Fruit fly (Drosophila melanogaster): ENCODE data around the gene dally.

The dally gene

DNA sequence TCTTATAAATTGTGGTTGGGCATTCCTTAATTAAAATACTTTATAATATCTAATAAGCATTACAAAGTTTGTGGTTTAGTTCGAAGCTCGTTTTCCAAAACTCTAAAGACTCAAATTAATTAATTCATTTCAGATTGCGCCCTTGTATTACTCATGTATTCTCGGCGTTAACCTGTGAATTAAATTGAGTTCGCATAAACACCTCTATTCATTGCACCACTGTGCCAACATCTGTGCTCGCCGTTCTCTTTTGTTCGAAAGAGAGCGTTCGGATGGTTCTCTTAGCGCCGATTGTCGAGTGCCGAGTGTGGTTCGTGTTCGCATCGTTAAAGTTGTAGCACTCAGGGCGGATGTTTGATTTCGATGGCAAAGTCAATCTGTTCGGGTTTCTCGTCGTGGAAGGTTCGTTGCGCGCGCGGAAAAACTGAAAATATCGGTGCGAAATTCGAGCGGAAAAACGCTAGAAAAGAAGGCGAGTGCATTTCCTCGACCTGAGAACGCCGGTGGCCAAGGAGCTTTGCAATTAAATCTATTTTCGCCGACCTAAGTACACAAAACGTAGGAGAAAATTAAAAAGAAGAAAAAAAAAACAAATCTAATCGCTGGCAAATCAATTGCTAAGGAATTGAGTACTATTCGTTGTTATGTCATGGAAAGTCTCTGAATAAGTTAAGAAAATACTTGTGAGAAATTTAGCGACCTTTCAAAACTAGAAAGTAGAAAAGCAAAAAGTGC lies at the start of gene dally:
Gene dally (plus strand): TSS at position 373 of the 735 bp plus-strand sequence.
- TF ChIP-seq CG14711 (tag; optimal IDR thresholded peaks at IDR 0.05) (peak; percentile 31), Hr96 (GFP tag; optimal IDR thresholded peaks at IDR 0.05) (peak; percentile 53), CG33017 (tag; optimal IDR thresholded peaks at IDR 0.05) (peak; percentile 64), tj (GFP tag; optimal IDR thresholded peaks at IDR 0.05) (peak; percentile 72), kay (GFP tag; ENCODE audit: borderline replicate concordance) (peak; percentile 91), Mnt (GFP tag; optimal IDR thresholded peaks at IDR 0.05) (peak; percentile 63), CG5204 (GFP tag; optimal IDR thresholded peaks at IDR 0.05) (no peak), CG7045 (GFP tag; optimal IDR thresholded peaks at IDR 0.05) (peak; percentile 51), CG11617 (GFP tag; optimal IDR thresholded peaks at IDR 0.05) (peak; percentile 42), CG7101 (tag; optimal IDR thresholded peaks at IDR 0.05) (peak; percentile 2), CG12768 (GFP tag; optimal IDR thresholded peaks at IDR 0.05) (peak; percentile 36), Crg-1 (GFP tag; optimal IDR thresholded peaks at IDR 0.05) (no peak), bab1 (GFP tag; optimal IDR thresholded peaks at IDR 0.05) (peak; percentile 57), toe (GFP tag; optimal IDR thresholded peaks at IDR 0.05) (peak; percentile 52), CG1620 (GFP tag; optimal IDR thresholded peaks at IDR 0.05) (no peak), Clk (GFP tag; optimal IDR thresholded peaks at IDR 0.05) (no peak), cic (GFP tag; optimal IDR thresholded peaks at IDR 0.05) (peak; percentile 68)

DNA sequence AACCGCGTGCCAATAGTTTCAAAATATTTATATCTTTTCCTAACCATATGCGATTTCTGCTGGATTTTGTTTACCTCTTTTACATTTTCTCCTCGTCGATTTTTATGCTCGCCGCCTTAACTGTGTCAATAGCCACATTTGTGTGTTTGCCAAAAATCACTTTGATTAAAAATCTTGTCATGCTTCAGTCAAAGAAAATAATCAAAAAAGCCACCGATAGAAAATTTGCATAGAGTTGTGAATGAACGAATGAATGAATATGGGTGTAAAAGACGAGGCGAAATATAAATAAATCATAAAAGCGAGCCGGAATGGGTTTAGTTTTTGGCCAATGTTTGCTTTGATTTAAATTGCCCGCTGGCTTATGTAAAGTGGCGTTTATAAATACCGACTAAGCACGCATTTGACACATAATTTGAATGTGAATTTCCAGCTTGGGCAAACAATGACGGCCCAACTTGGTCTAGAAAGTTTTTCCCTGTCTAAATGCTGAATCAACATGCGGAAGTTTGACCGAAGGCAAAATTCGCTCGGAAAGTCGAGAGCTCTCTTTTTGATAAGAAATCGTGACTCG lies 46.5 kb upstream of the dally start:
- no peak for TF ChIP-seq Hr96 (GFP tag; optimal IDR thresholded peaks at IDR 0.05)
- no peak for TF ChIP-seq cic (GFP tag; optimal IDR thresholded peaks at IDR 0.05)
- TF ChIP-seq kay (GFP tag; ENCODE audit: borderline replicate concordance): peak; percentile 52

DNA sequence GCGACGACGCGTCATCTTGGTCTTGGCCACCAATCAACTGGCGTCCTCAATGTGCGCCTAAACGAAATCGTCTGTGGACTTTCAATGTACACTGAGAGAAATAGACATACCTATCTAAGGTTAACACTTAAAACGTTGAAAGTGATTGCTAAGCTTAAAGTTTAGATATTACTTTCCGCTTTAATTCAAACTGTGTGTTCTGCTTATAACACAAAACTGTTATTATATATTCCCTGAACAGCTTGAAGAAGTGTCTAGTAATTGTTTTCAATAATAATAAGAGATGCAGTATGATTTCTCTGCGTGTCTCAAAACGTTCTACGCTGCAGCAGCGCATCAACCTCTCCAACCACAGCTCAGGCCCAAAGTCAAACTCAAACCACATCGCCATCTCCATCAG lies 45.3 kb upstream of the dally start:
- TF ChIP-seq toe (GFP tag; optimal IDR thresholded peaks at IDR 0.05) (no peak), CG5204 (GFP tag; optimal IDR thresholded peaks at IDR 0.05) (no peak), kay (GFP tag; ENCODE audit: borderline replicate concordance) (no peak), Crg-1 (GFP tag; optimal IDR thresholded peaks at IDR 0.05) (no peak), bab1 (GFP tag; optimal IDR thresholded peaks at IDR 0.05) (peak; percentile 16)

DNA sequence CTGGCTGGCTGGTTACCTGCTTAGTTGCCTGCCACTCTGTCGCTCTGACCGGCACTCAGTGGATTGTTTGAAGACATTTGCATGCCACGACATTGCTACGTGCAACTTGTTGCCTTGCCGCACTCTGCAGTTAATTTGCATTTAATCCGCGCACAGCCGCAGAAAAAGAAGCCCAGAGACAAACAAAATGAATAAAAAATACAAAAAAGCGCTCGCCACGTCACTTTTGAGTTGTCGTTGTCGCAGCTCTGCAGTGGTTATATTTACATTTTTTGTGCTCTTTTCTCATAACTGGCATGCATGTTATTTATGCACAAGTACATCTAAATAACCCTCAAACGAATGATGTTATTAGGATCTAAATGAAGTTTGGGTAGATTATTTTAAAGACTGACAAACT lies 44.0 kb upstream of the dally start:
- TF ChIP-seq toe (GFP tag; optimal IDR thresholded peaks at IDR 0.05) (no peak), pad (GFP tag; optimal IDR thresholded peaks at IDR 0.05) (no peak), CG14711 (tag; optimal IDR thresholded peaks at IDR 0.05) (no peak), kay (GFP tag; ENCODE audit: borderline replicate concordance) (no peak), bab1 (GFP tag; optimal IDR thresholded peaks at IDR 0.05) (no peak), CG7045 (GFP tag; optimal IDR thresholded peaks at IDR 0.05) (no peak), CG7101 (tag; optimal IDR thresholded peaks at IDR 0.05) (no peak), Crg-1 (GFP tag; optimal IDR thresholded peaks at IDR 0.05) (no peak), CG5204 (GFP tag; optimal IDR thresholded peaks at IDR 0.05) (no peak), CG11617 (GFP tag; optimal IDR thresholded peaks at IDR 0.05) (no peak)

DNA sequence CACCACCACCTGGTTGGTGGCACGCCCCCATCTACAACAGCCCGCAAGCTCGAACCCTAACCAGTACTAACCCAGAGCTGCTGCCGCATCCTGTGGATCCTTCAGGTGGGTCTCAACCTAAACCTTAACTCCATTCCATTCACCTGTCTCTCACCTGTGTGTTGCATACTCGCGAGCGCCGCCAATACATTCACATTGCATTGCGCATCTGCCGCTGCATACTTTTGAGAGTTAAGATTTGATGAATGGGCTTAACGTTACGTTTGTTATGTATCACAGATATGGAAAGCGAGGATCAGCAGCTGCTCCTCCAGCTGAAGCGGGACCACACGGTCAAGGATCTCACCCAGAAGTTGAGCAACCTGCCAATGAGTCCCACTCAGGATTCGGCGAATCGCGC lies 40.1 kb upstream of the dally start:
- no peak for TF ChIP-seq CG14711 (tag; optimal IDR thresholded peaks at IDR 0.05)
- TF ChIP-seq CG33017 (tag; optimal IDR thresholded peaks at IDR 0.05): no peak
- TF ChIP-seq kay (GFP tag; ENCODE audit: borderline replicate concordance): no peak
- no peak for TF ChIP-seq CG11617 (GFP tag; optimal IDR thresholded peaks at IDR 0.05)
- TF ChIP-seq CG5204 (GFP tag; optimal IDR thresholded peaks at IDR 0.05): no peak
- TF ChIP-seq bab1 (GFP tag; optimal IDR thresholded peaks at IDR 0.05): peak; percentile 28
- no peak for TF ChIP-seq CG1620 (GFP tag; optimal IDR thresholded peaks at IDR 0.05)

DNA sequence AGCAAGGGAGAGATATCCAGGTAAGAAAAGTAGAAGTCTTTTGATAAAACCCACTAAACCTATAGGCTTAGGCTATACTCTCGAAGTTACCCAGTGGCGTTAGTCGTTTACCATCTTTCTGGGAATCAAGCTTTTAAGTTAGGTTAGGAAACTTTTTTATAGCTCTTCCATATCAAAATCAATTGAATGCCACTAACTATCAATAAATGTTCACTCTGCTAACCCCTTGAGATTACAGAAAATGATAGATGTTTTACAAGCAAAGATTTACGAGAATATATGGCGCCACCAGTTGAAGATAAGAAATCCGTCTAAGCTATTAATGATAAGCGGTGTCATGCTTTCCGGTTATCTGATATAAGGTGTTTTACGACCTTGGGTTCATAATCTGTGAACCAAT lies 39.6 kb upstream of the dally start:
- TF ChIP-seq CG14711 (tag; optimal IDR thresholded peaks at IDR 0.05) (no peak), CG33017 (tag; optimal IDR thresholded peaks at IDR 0.05) (peak; percentile 48), CG7101 (tag; optimal IDR thresholded peaks at IDR 0.05) (no peak), cic (GFP tag; optimal IDR thresholded peaks at IDR 0.05) (peak; percentile 81), CG12768 (GFP tag; optimal IDR thresholded peaks at IDR 0.05) (peak; percentile 17)

DNA sequence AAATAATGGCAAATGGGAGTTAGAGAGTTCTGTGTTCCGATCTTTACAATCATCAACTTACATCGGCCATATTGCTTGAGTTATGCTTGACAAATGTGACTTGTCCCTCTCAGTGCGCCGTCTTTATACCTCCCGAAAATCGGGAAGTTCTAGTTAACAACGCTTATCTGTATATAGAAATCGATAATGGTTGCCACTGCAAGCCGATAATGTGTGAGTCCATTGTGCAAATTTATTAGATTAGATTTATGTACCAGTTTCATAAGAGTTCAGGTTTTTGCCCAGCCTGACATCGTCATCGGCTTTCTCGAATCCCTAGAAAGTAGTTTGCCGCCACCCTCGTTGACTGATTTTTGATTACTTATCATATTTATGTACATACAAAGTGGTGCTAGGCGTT lies 38.9 kb upstream of the dally start, which contains the start of gene Acbp5:
Gene Acbp5 (minus strand): TSS at position 101 of the 400 bp plus-strand sequence.
- TF ChIP-seq bab1 (GFP tag; optimal IDR thresholded peaks at IDR 0.05): no peak
- TF ChIP-seq Clk (GFP tag; optimal IDR thresholded peaks at IDR 0.05): no peak
- TF ChIP-seq CG12768 (GFP tag; optimal IDR thresholded peaks at IDR 0.05): no peak
- TF ChIP-seq cnc (optimal IDR thresholded peaks at IDR 0.05): no peak
- no peak for TF ChIP-seq CG33017 (tag; optimal IDR thresholded peaks at IDR 0.05)
- TF ChIP-seq CG11617 (GFP tag; optimal IDR thresholded peaks at IDR 0.05): no peak
- no peak for TF ChIP-seq tj (GFP tag; optimal IDR thresholded peaks at IDR 0.05)
- no peak for TF ChIP-seq cic (GFP tag; optimal IDR thresholded peaks at IDR 0.05)

All from whole organism, adult.